Worm (Caenorhabditis elegans): ENCODE results near the gene cyp-37A1.

cyp-37A1 gene

ce11 chrII:14060885-14061284 lies 44.1 kb upstream of the cyp-37A1 start:
- peak; percentile 88 for TF ChIP-seq set-16 (GFP tag; IDR thresholded peaks at IDR 0.05)
- TF ChIP-seq snpc-4 (tag; optimal IDR thresholded peaks at IDR 0.05), result no peak
- peak; percentile 6; the same call in 1 of the 2 replicates for TF ChIP-seq zip-11 (GFP tag; IDR thresholded peaks at IDR 0.05)
- TF ChIP-seq ctbp-1 (GFP tag; IDR thresholded peaks at IDR 0.05), result no peak
- TF ChIP-seq lim-7 (GFP tag; IDR thresholded peaks at IDR 0.05), result no peak
- TF ChIP-seq unc-62 (GFP tag; optimal IDR thresholded peaks at IDR 0.05 in 1 of 2), result peak in 1 of 2 experiments; percentile 59
- TF ChIP-seq unc-62 (tag; optimal IDR thresholded peaks at IDR 0.05), result no peak
- TF ChIP-seq D1046.2 (GFP tag; IDR thresholded peaks at IDR 0.05), result no peak
- no peak for TF ChIP-seq ceh-62 (tag; optimal IDR thresholded peaks at IDR 0.05)

ce11 chrII:14060439-14060838 lies 43.7 kb upstream of the cyp-37A1 start, which contains the start of gene W01G7.4:
TSS of gene W01G7.4 (plus strand) at chrII:14060739.
- peak; percentile 36 for TF ChIP-seq aha-1 (tag)
- no peak for TF ChIP-seq lsy-2 (tag; optimal IDR thresholded peaks at IDR 0.05)
- TF ChIP-seq ZK337.2 (GFP tag; IDR thresholded peaks at IDR 0.05), result no peak
- peak; percentile 27 for TF ChIP-seq mes-2 (tag; optimal IDR thresholded peaks at IDR 0.05; ENCODE audit: poor library complexity, severe bottlenecking)
- TF ChIP-seq vab-7 (GFP tag; IDR thresholded peaks at IDR 0.05), result no peak

ce11 chrII:14059767-14060166 lies 43.0 kb upstream of the cyp-37A1 start, which contains the start of gene rpb-11:
TSS of gene rpb-11 (plus strand) at chrII:14060085.
- TF ChIP-seq lin-29 (GFP tag; IDR thresholded peaks at IDR 0.05) (peak; percentile 83), Y105C5A.15 (GFP tag; IDR thresholded peaks at IDR 0.05) (no peak), fkh-10 (GFP tag; optimal IDR thresholded peaks at IDR 0.05) (peak; percentile 88), D1046.2 (GFP tag; IDR thresholded peaks at IDR 0.05) (no peak), lsy-2 (tag; optimal IDR thresholded peaks at IDR 0.05) (peak; percentile 45 to 96), dmd-9 (GFP tag; IDR thresholded peaks at IDR 0.05) (peak; percentile 72; the same call in 1 of the 2 replicates), tra-1 (GFP tag; IDR thresholded peaks at IDR 0.05) (peak; percentile 73), lim-7 (GFP tag; IDR thresholded peaks at IDR 0.05) (no peak), php-3 (GFP tag; IDR thresholded peaks at IDR 0.05) (0 out of 2 replicates have a peak, but pooled peaks have one; percentile 53), vab-7 (GFP tag; IDR thresholded peaks at IDR 0.05) (peak; percentile 69), mxl-3 (GFP tag; optimal IDR thresholded peaks at IDR 0.05) (peak; percentile 47), T26A8.4 (GFP tag; IDR thresholded peaks at IDR 0.05) (peak; percentile 95), daf-8 (GFP tag; IDR thresholded peaks at IDR 0.05) (no peak), spr-3 (GFP tag; optimal IDR thresholded peaks at IDR 0.05) (peak; percentile 84), nhr-237 (tag; optimal IDR thresholded peaks at IDR 0.05) (no peak), hlh-30 (tag; optimal IDR thresholded peaks at IDR 0.05; ENCODE audit: insufficient read depth) (peak; percentile 78), cey-2 (tag; optimal IDR thresholded peaks at IDR 0.05; ENCODE audit: borderline replicate concordance, insufficient read depth) (no peak), dmd-6 (GFP tag; IDR thresholded peaks at IDR 0.05) (peak; percentile 85), daf-16 (GFP tag; optimal IDR thresholded peaks at IDR 0.05) (peak in 1 of 2 experiments; percentile 77), daf-16 (tag; optimal IDR thresholded peaks at IDR 0.05) (peak; percentile 62), madf-5 (GFP tag; IDR thresholded peaks at IDR 0.05) (0 out of 4 replicates have a peak, but pooled peaks of 1 of the 2 experiments have one; percentile 53), snpc-1.2 (GFP tag; IDR thresholded peaks at IDR 0.05) (no peak), ama-1 (optimal IDR thresholded peaks at IDR 0.05) (peak; percentile 29), nhr-42 (GFP tag; IDR thresholded peaks at IDR 0.05) (peak; percentile 96), ceh-44 (GFP tag; IDR thresholded peaks at IDR 0.05) (no peak), zag-1 (tag; optimal IDR thresholded peaks at IDR 0.05) (no peak), pha-4 (GFP tag; IDR thresholded peaks at IDR 0.05) (peak; percentile 89; the same call in 1 of the 2 replicates), pha-4 (tag; optimal IDR thresholded peaks at IDR 0.05) (peak; percentile 41), hif-1 (tag; optimal IDR thresholded peaks at IDR 0.05) (peak; percentile 44 to 68), ceh-28 (tag; optimal IDR thresholded peaks at IDR 0.05) (no peak), lin-13 (GFP tag; optimal IDR thresholded peaks at IDR 0.05) (peak; percentile 79), mdt-29 (GFP tag; IDR thresholded peaks at IDR 0.05) (0 out of 2 replicates have a peak, but pooled peaks have one; percentile 32), F10B5.3 (tag; optimal IDR thresholded peaks at IDR 0.05) (peak; percentile 83), Y75B8A.6 (GFP tag; IDR thresholded peaks at IDR 0.05) (no peak), jun-1 (tag; optimal IDR thresholded peaks at IDR 0.05) (peak; percentile 48), ces-1 (GFP tag; optimal IDR thresholded peaks at IDR 0.05) (peak; percentile 7), nhr-10 (tag; optimal IDR thresholded peaks at IDR 0.05) (no peak), nhr-41 (GFP tag; IDR thresholded peaks at IDR 0.05) (no peak)
